Fruit fly (Drosophila melanogaster) whole organism, embryonic: ENCODE results near the gene kra.
A peak's percentile ranks its signal among the peaks of the same experiment; 100 is the strongest.

Experiments
- ATbp ChIP-seq: fragments of 200-800 bp; sonication (Bioruptor generic); optimal IDR thresholded peaks from 2 replicates; lab custom pipeline; 2017; ENCODE audit warnings: missing biosample characterization, mild to moderate bottlenecking, missing genetic modification characterization, missing genetic modification reagents
- Blimp-1 ChIP-seq: fragments of 200-800 bp; sonication (Bioruptor generic); optimal IDR thresholded peaks from 3 replicates; lab custom pipeline; 2018; ENCODE audit warnings: missing biosample characterization, missing genetic modification characterization, mild to moderate bottlenecking, moderate library complexity, missing genetic modification reagents
- CG1024 ChIP-seq: fragments of 200-800 bp; sonication (Bioruptor generic); IDR thresholded peaks from 2 replicates; pipeline ENCODE4 v1.3.6; 2022; ENCODE audit warnings: missing biosample characterization, missing genetic modification characterization
- CG10366 ChIP-seq: fragments of 200-800 bp; sonication (Bioruptor generic); IDR thresholded peaks from 2 replicates; pipeline ENCODE4 v1.3.6; 2022; ENCODE audit warnings: missing biosample characterization, missing genetic modification characterization
- CG10462 ChIP-seq: fragments of 200-800 bp; sonication (Bioruptor generic); optimal IDR thresholded peaks from 2 replicates; lab custom pipeline; 2016; ENCODE audit warnings: missing biosample characterization, missing genetic modification characterization
- CG12391 ChIP-seq: fragments of 200-800 bp; sonication (Bioruptor generic); optimal IDR thresholded peaks from 3 replicates; lab custom pipeline; 2018; ENCODE audit warnings: missing biosample characterization, mild to moderate bottlenecking, missing genetic modification characterization, moderate library complexity
- CG15011 ChIP-seq: fragments of 200-800 bp; sonication (Bioruptor generic); optimal IDR thresholded peaks from 3 replicates; lab custom pipeline; 2018; ENCODE audit warnings: missing biosample characterization, mild to moderate bottlenecking, missing genetic modification characterization
- CG15696 ChIP-seq: fragments of 200-800 bp; sonication (Bioruptor generic); optimal IDR thresholded peaks from 2 replicates; lab custom pipeline; 2019; ENCODE audit warnings: missing biosample characterization, mild to moderate bottlenecking, missing genetic modification characterization, moderate library complexity
- CG16779 ChIP-seq: fragments of 200-800 bp; sonication (Bioruptor generic); IDR thresholded peaks from 2 replicates; pipeline ENCODE4 v1.3.6; 2022; ENCODE audit warnings: missing biosample characterization, missing genetic modification characterization
- CG30020 ChIP-seq: fragments of 200-800 bp; optimal IDR thresholded peaks from 2 replicates; lab custom pipeline; 2019; ENCODE audit warnings: missing biosample characterization, mild to moderate bottlenecking, missing genetic modification characterization, moderate library complexity
- CG3407 ChIP-seq: fragments of 200-800 bp; sonication (Bioruptor generic); optimal IDR thresholded peaks from 2 replicates; lab custom pipeline; 2018; ENCODE audit warnings: missing biosample characterization, mild to moderate bottlenecking, missing genetic modification characterization
- CG34376 ChIP-seq: fragments of 200-800 bp; sonication (Bioruptor generic); optimal IDR thresholded peaks from 2 replicates; lab custom pipeline; 2018; ENCODE audit warnings: missing biosample characterization, mild to moderate bottlenecking, missing genetic modification characterization
- CG3726 ChIP-seq: fragments of 200-800 bp; sonication (Bioruptor generic); IDR thresholded peaks from 3 replicates; pipeline ENCODE4, ENCODE4 v1.3.6; 2022; ENCODE audit warnings: missing biosample characterization, missing genetic modification characterization
- CG4360 ChIP-seq: fragments of 200-800 bp; sonication (Bioruptor generic); IDR thresholded peaks from 2 replicates; pipeline ENCODE4 v1.3.6; 2022; ENCODE audit warnings: missing biosample characterization, missing genetic modification characterization
- CG4707 ChIP-seq: fragments of 200-800 bp; sonication (Bioruptor generic); optimal IDR thresholded peaks from 2 replicates; lab custom pipeline; 2018; ENCODE audit warnings: missing biosample characterization, mild to moderate bottlenecking, missing genetic modification characterization, moderate library complexity
- CG6654 ChIP-seq: fragments of 200-800 bp; sonication (Bioruptor generic); optimal IDR thresholded peaks from 2 replicates; lab custom pipeline; 2017; ENCODE audit warnings: missing biosample characterization, mild to moderate bottlenecking, missing genetic modification characterization
- CG7372 ChIP-seq: fragments of 200-800 bp; sonication (Bioruptor generic); IDR thresholded peaks from 2 replicates; pipeline ENCODE4 v1.3.6; 2022; ENCODE audit warnings: missing biosample characterization, missing genetic modification characterization
- CG7786 ChIP-seq: fragments of 200-800 bp; sonication (Bioruptor generic); optimal IDR thresholded peaks from 2 replicates; lab custom pipeline; 2016; ENCODE audit warnings: missing biosample characterization, missing genetic modification characterization
- CG8388 ChIP-seq: fragments of 200-800 bp; sonication (Bioruptor generic); optimal IDR thresholded peaks from 2 replicates; lab custom pipeline; 2019; ENCODE audit warnings: missing biosample characterization, mild to moderate bottlenecking, missing genetic modification characterization, moderate library complexity
- CG8478 ChIP-seq: fragments of >200 bp; optimal IDR thresholded peaks from 2 replicates; lab custom pipeline; 2018
- CG9817 ChIP-seq: fragments of 200-800 bp; sonication (Bioruptor generic); optimal IDR thresholded peaks from 2 replicates; lab custom pipeline; 2018; ENCODE audit warnings: missing biosample characterization, mild to moderate bottlenecking, missing genetic modification characterization, moderate library complexity
- CoRest ChIP-seq: fragments of 200-800 bp; sonication (Bioruptor generic); optimal IDR thresholded peaks from 3 replicates; lab custom pipeline; 2018; ENCODE audit warnings: missing biosample characterization, mild to moderate bottlenecking, missing genetic modification characterization, moderate library complexity
- D19A ChIP-seq: fragments of 200-800 bp; optimal IDR thresholded peaks from 3 replicates; lab custom pipeline; 2019; ENCODE audit warnings: missing biosample characterization, mild to moderate bottlenecking, missing genetic modification characterization, moderate library complexity
- Doc3 ChIP-seq: fragments of 200-800 bp; sonication (Bioruptor generic); IDR thresholded peaks from 3 replicates; pipeline ENCODE4 v1.3.6; 2022; ENCODE audit warnings: missing biosample characterization, missing genetic modification characterization; ENCODE audit not compliant: partially characterized antibody
- Drgx ChIP-seq: fragments of 200-800 bp; sonication (Bioruptor generic); IDR thresholded peaks from 2 replicates; pipeline ENCODE4 v1.3.6; 2022; ENCODE audit warnings: missing biosample characterization, missing genetic modification characterization
- E2f1 ChIP-seq: fragments of 200-800 bp; sonication (Bioruptor generic); IDR thresholded peaks from 2 replicates; pipeline ENCODE4 v1.3.6; 2022; ENCODE audit warnings: missing biosample characterization, missing genetic modification characterization
- Eip74EF ChIP-seq, 2 experiments: fragments of 200-800 bp in 1 of 2; fragments of >200 bp in 1 of 2; sonication (Bioruptor generic) in 1 of 2; optimal IDR thresholded peaks; 2 replicates each; lab custom pipeline; 2017 to 2019; ENCODE audit warnings: missing biosample characterization in 2 of 2, missing genetic modification characterization in 2 of 2, mild to moderate bottlenecking in 1 of 2, moderate library complexity in 1 of 2
- GATAe ChIP-seq: fragments of 200-800 bp; sonication (Bioruptor generic); conservative IDR thresholded peaks from 2 replicates; pipeline ENCODE4 v1.3.6; 2022; ENCODE audit warnings: missing biosample characterization, missing genetic modification characterization
- Gsc ChIP-seq: fragments of 200-800 bp; sonication (Bioruptor generic); IDR thresholded peaks from 2 replicates; pipeline ENCODE4 v1.3.6; 2022; ENCODE audit warnings: missing biosample characterization, missing genetic modification characterization
- Hand ChIP-seq: fragments of 200-800 bp; sonication (Bioruptor generic); optimal IDR thresholded peaks from 2 replicates; lab custom pipeline; 2017; ENCODE audit warnings: mild to moderate bottlenecking, missing biosample characterization, missing genetic modification reagents, missing genetic modification characterization
- Hey ChIP-seq: fragments of 200-800 bp; sonication (Bioruptor generic); optimal IDR thresholded peaks from 3 replicates; lab custom pipeline; 2018; ENCODE audit warnings: missing biosample characterization, mild to moderate bottlenecking, missing genetic modification characterization
- Ravus ChIP-seq: fragments of 200-800 bp; sonication (Bioruptor generic); IDR thresholded peaks from 2 replicates; pipeline ENCODE4 v1.3.6; 2022; ENCODE audit warnings: missing biosample characterization, missing genetic modification characterization
- Rfx ChIP-seq: fragments of 200-800 bp; sonication (Bioruptor generic); IDR thresholded peaks from 2 replicates; pipeline ENCODE4 v1.3.6; 2022; ENCODE audit warnings: missing biosample characterization, missing genetic modification characterization
- Rx ChIP-seq: fragments of 200-800 bp; sonication (Bioruptor generic); IDR thresholded peaks from 2 replicates; pipeline ENCODE4 v1.3.6; 2022; ENCODE audit warnings: missing biosample characterization, missing genetic modification characterization
- Side ChIP-seq: fragments of 200-800 bp; sonication (Bioruptor generic); optimal IDR thresholded peaks from 2 replicates; lab custom pipeline; 2016; ENCODE audit warnings: missing biosample characterization, missing genetic modification characterization
- Ssrp ChIP-seq: fragments of 200-800 bp; sonication (Bioruptor generic); optimal IDR thresholded peaks from 2 replicates; lab custom pipeline; 2018; ENCODE audit warnings: missing biosample characterization, mild to moderate bottlenecking, missing genetic modification characterization, moderate library complexity
- Vsx1 ChIP-seq: fragments of 200-800 bp; sonication (Bioruptor generic); optimal IDR thresholded peaks from 2 replicates; lab custom pipeline; 2017; ENCODE audit warnings: missing biosample characterization, mild to moderate bottlenecking, missing genetic modification characterization, missing genetic modification reagents
- cad ChIP-seq: fragments of >200 bp; optimal IDR thresholded peaks from 2 replicates; lab custom pipeline; 2017; ENCODE audit warnings: missing biosample characterization, missing genetic modification characterization
- croc ChIP-seq: fragments of 200-800 bp; sonication (Bioruptor generic); conservative IDR thresholded peaks from 3 replicates; pipeline ENCODE4 v1.3.6; 2022; ENCODE audit warnings: missing biosample characterization, missing genetic modification characterization
- exex ChIP-seq: fragments of 200-800 bp; sonication (Bioruptor generic); optimal IDR thresholded peaks from 4 replicates; lab custom pipeline; 2018; ENCODE audit warnings: missing biosample characterization, mild to moderate bottlenecking, missing genetic modification characterization, moderate library complexity
- fru ChIP-seq: fragments of >200 bp; optimal IDR thresholded peaks from 2 replicates; lab custom pipeline; 2017
- h ChIP-seq: fragments of >200 bp; optimal IDR thresholded peaks from 2 replicates; lab custom pipeline; 2017
- ham ChIP-seq: fragments of 200-800 bp; sonication (Bioruptor generic); IDR thresholded peaks from 2 replicates; pipeline ENCODE4 v1.3.6; 2022; ENCODE audit warnings: missing biosample characterization, missing genetic modification characterization
- lola ChIP-seq, 3 experiments: fragments of >200 bp in 2 of 3; fragments of 200-800 bp in 1 of 3; sonication (Bioruptor generic) in 1 of 3; optimal IDR thresholded peaks; 2 replicates each; lab custom pipeline; 2017 to 2019; ENCODE audit warnings: missing biosample characterization in 3 of 3, missing genetic modification characterization in 3 of 3, mild to moderate bottlenecking in 1 of 3, moderate library complexity in 1 of 3
- phol ChIP-seq: fragments of 200-800 bp; sonication (Bioruptor generic); optimal IDR thresholded peaks from 3 replicates; lab custom pipeline; 2018; ENCODE audit warnings: missing biosample characterization, mild to moderate bottlenecking, missing genetic modification characterization, moderate library complexity
- psq ChIP-seq: fragments of 200-800 bp; sonication (Bioruptor generic); optimal IDR thresholded peaks from 2 replicates; lab custom pipeline; 2017; ENCODE audit warnings: missing biosample characterization, missing genetic modification characterization
- pzg ChIP-seq: fragments of 200-800 bp; sonication (Bioruptor generic); optimal IDR thresholded peaks from 3 replicates; lab custom pipeline; 2018; ENCODE audit warnings: missing biosample characterization, mild to moderate bottlenecking, missing genetic modification characterization, moderate library complexity
- ro ChIP-seq: fragments of 200-800 bp; sonication (Bioruptor generic); IDR thresholded peaks from 2 replicates; pipeline ENCODE4 v1.3.6; 2022; ENCODE audit warnings: missing biosample characterization, missing genetic modification characterization
- row ChIP-seq: fragments of 200-800 bp; sonication (Bioruptor generic); IDR thresholded peaks from 3 replicates; pipeline ENCODE4 v1.3.6; 2022; ENCODE audit warnings: missing biosample characterization, missing genetic modification characterization
- sc ChIP-seq, 3 experiments: fragments of >200 bp in 2 of 3; fragments of 200-800 bp in 1 of 3; sonication (Bioruptor generic) in 1 of 3; optimal IDR thresholded peaks; 2 replicates in 2 of 3; 3 replicates in 1 of 3; lab custom pipeline; 2017; ENCODE audit warnings: mild to moderate bottlenecking in 1 of 3, missing biosample characterization in 1 of 3, missing genetic modification characterization in 1 of 3, missing genetic modification reagents in 1 of 3
- sisA ChIP-seq: fragments of 200-800 bp; sonication (Bioruptor generic); IDR thresholded peaks from 2 replicates; pipeline ENCODE4 v1.3.6; 2022; ENCODE audit warnings: missing biosample characterization, missing genetic modification characterization
- zfh2 ChIP-seq: fragments of 200-800 bp; sonication (Bioruptor generic); optimal IDR thresholded peaks from 2 replicates; lab custom pipeline; 2016; ENCODE audit warnings: missing biosample characterization, missing genetic modification characterization

kra gene

dm6 chr3R:5591398-5591853 lies 9.5 kb downstream of the kra start, which contains the start of the genes noi and Vha26 (continued):
- TF ChIP-seq Eip74EF (GFP tag; optimal IDR thresholded peaks at IDR 0.05; lab: Kevin White, UChicago) (no peak), CG8388 (no peak), CG34376 (GFP tag; lab: Kevin White, UChicago) (no peak), psq (GFP tag; lab: Kevin White, UChicago) (no peak), Hey (tag; lab: Kevin White, UChicago) (no peak), Side (GFP tag; lab: Kevin White, UChicago) (no peak), Rfx (GFP tag; lab: Robert Waterston, UW) (no peak), CG15011 (GFP tag; lab: Kevin White, UChicago) (no peak), CG10366 (GFP tag; lab: Robert Waterston, UW) (no peak), CG3407 (no peak), phol (peak; percentile 76), CG7786 (no peak), CG4360 (GFP tag; lab: Robert Waterston, UW) (no peak), CoRest (no peak), CG1024 (peak; percentile 74), exex (no peak), GATAe (GFP tag; lab: Robert Waterston, UW) (no peak), pzg (GFP tag; lab: Kevin White, UChicago) (peak; percentile 90), Drgx (GFP tag; lab: Robert Waterston, UW) (no peak), Rx (GFP tag; lab: Robert Waterston, UW) (no peak), sc (optimal IDR thresholded peaks at IDR 0.05; lab: Kevin White, UChicago) (no peak), sc (GFP tag; optimal IDR thresholded peaks at IDR 0.05; lab: Kevin White, UChicago) (no peak), sisA (GFP tag; lab: Robert Waterston, UW) (peak; percentile 31; the same call in 1 of the 2 replicates), Blimp-1 (no peak), Doc3 (GFP tag; lab: Robert Waterston, UW) (peak; percentile 46; the same call in 2 of the 3 replicates), Gsc (GFP tag; lab: Robert Waterston, UW) (no peak), E2f1 (GFP tag; lab: Robert Waterston, UW) (no peak), CG7372 (GFP tag; lab: Robert Waterston, UW) (peak; percentile 21; the same call in 1 of the 2 replicates), Ravus (GFP tag; lab: Robert Waterston, UW) (no peak), CG15696 (tag; lab: Kevin White, UChicago) (peak; percentile 56), CG3726 (GFP tag; lab: Robert Waterston, UW) (no peak), row (GFP tag; lab: Robert Waterston, UW) (peak; percentile 91), D19A (tag; lab: Kevin White, UChicago) (peak; percentile 95), ham (GFP tag; lab: Robert Waterston, UW) (no peak), CG16779 (GFP tag; lab: Robert Waterston, UW) (no peak), lola (GFP tag; optimal IDR thresholded peaks at IDR 0.05; lab: Kevin White, UChicago) (peak in 2 of 3 experiments; percentile 45 to 100), ro (GFP tag; lab: Robert Waterston, UW) (no peak), Ssrp (tag; lab: Kevin White, UChicago) (no peak), CG9817 (no peak), cad (GFP tag; lab: Kevin White, UChicago) (no peak), h (no peak), fru (lab: Kevin White, UChicago) (no peak), croc (no peak), CG6654 (GFP tag; lab: Kevin White, UChicago) (no peak), CG30020 (peak; percentile 97), Vsx1 (GFP tag; lab: Kevin White, UChicago) (no peak), CG8478 (lab: Kevin White, UChicago) (no peak), Hand (GFP tag; lab: Kevin White, UChicago) (no peak), CG4707 (no peak), CG10462 (GFP tag; lab: Kevin White, UChicago) (no peak), zfh2 (GFP tag; lab: Kevin White, UChicago) (peak; percentile 59), CG12391 (tag; lab: Kevin White, UChicago) (peak; percentile 72), ATbp (GFP tag; lab: Kevin White, UChicago) (no peak)
